Fruit fly (Drosophila melanogaster) whole organism, adult: Measurements from ENCODE around the gene Amnionless.

ENCODE experiments used
- CG11617 ChIP-seq: fragments of 200-800 bp; sonication (Bioruptor generic); optimal IDR thresholded peaks from 2 replicates; lab custom pipeline; 2017; ENCODE audit warnings: mild to moderate bottlenecking, missing biosample characterization, missing genetic modification reagents, missing genetic modification characterization
- CG12768 ChIP-seq: fragments of 200-800 bp; sonication (Bioruptor generic); optimal IDR thresholded peaks from 2 replicates; lab custom pipeline; 2017; ENCODE audit warnings: missing biosample characterization, missing genetic modification characterization, mild to moderate bottlenecking, moderate library complexity, missing genetic modification reagents
- CG14711 ChIP-seq: fragments of 200-800 bp; sonication (Bioruptor generic); optimal IDR thresholded peaks from 2 replicates; lab custom pipeline; 2018; ENCODE audit warnings: missing biosample characterization, mild to moderate bottlenecking, missing genetic modification characterization, moderate library complexity
- CG1620 ChIP-seq: fragments of 200-800 bp; sonication (Bioruptor generic); optimal IDR thresholded peaks from 2 replicates; lab custom pipeline; 2016; ENCODE audit warnings: missing biosample characterization, missing genetic modification characterization
- CG33017 ChIP-seq: fragments of 200-800 bp; sonication (Bioruptor generic); optimal IDR thresholded peaks from 2 replicates; lab custom pipeline; 2018; ENCODE audit warnings: missing biosample characterization, mild to moderate bottlenecking, missing genetic modification characterization, moderate library complexity
- CG5204 ChIP-seq: fragments of 200-800 bp; sonication (Bioruptor generic); optimal IDR thresholded peaks from 2 replicates; lab custom pipeline; 2016; ENCODE audit warnings: missing biosample characterization, missing genetic modification characterization
- CG7045 ChIP-seq: fragments of 200-800 bp; sonication (Bioruptor generic); optimal IDR thresholded peaks from 2 replicates; lab custom pipeline; 2017; ENCODE audit warnings: missing biosample characterization, mild to moderate bottlenecking, missing genetic modification characterization
- CG7101 ChIP-seq: fragments of 200-800 bp; sonication (Bioruptor generic); optimal IDR thresholded peaks from 2 replicates; lab custom pipeline; 2018; ENCODE audit warnings: missing biosample characterization, mild to moderate bottlenecking, missing genetic modification characterization, moderate library complexity
- Clk ChIP-seq: fragments of 200-800 bp; sonication (Bioruptor generic); optimal IDR thresholded peaks from 2 replicates; lab custom pipeline; 2017; ENCODE audit warnings: missing biosample characterization, missing genetic modification characterization
- Crg-1 ChIP-seq: fragments of 200-800 bp; sonication (Bioruptor generic); optimal IDR thresholded peaks from 2 replicates; lab custom pipeline; 2016; ENCODE audit warnings: missing biosample characterization, missing genetic modification characterization
- Hr96 ChIP-seq: fragments of 200-800 bp; sonication (Bioruptor generic); optimal IDR thresholded peaks from 2 replicates; lab custom pipeline; 2016; ENCODE audit warnings: missing biosample characterization, missing genetic modification characterization
- Mnt ChIP-seq: fragments of 200-800 bp; sonication (Bioruptor generic); optimal IDR thresholded peaks from 2 replicates; lab custom pipeline; 2016; ENCODE audit warnings: missing biosample characterization, mild to moderate bottlenecking, missing genetic modification characterization
- bab1 ChIP-seq: fragments of 200-800 bp; sonication (Bioruptor generic); optimal IDR thresholded peaks from 3 replicates; lab custom pipeline; 2019; ENCODE audit warnings: missing biosample characterization, mild to moderate bottlenecking, missing genetic modification characterization, moderate library complexity
- cic ChIP-seq: fragments of 200-800 bp; sonication (Bioruptor generic); optimal IDR thresholded peaks from 2 replicates; lab custom pipeline; 2017; ENCODE audit warnings: missing biosample characterization, mild to moderate bottlenecking, missing genetic modification characterization, moderate library complexity
- cnc ChIP-seq, 2 experiments: fragments of >200 bp; optimal IDR thresholded peaks; 2 replicates each; lab custom pipeline; 2017
- kay ChIP-seq: fragments of 200-800 bp; sonication (Bioruptor generic); peaks from one replicate; lab custom pipeline; 2016; ENCODE audit warnings: missing biosample characterization, missing genetic modification characterization, borderline replicate concordance
- ovo ChIP-seq: fragments of 200-800 bp; sonication (Bioruptor generic); optimal IDR thresholded peaks from 2 replicates; lab custom pipeline; 2016; ENCODE audit warnings: missing biosample characterization, missing genetic modification characterization
- pad ChIP-seq: fragments of 200-800 bp; sonication (Bioruptor generic); optimal IDR thresholded peaks from 3 replicates; lab custom pipeline; 2017; ENCODE audit warnings: missing biosample characterization, missing genetic modification characterization, mild to moderate bottlenecking, moderate library complexity, missing genetic modification reagents
- tj ChIP-seq: fragments of 200-800 bp; sonication (Bioruptor generic); optimal IDR thresholded peaks from 3 replicates; lab custom pipeline; 2017; ENCODE audit warnings: missing biosample characterization, mild to moderate bottlenecking, missing genetic modification characterization, moderate library complexity
- toe ChIP-seq: fragments of 200-800 bp; sonication (Bioruptor generic); optimal IDR thresholded peaks from 2 replicates; lab custom pipeline; 2016; ENCODE audit warnings: missing biosample characterization, missing genetic modification characterization

Amnionless gene

dm6 chr2L:305198-305597, 16.3 kb upstream of the Amnionless start:
- no peak for TF ChIP-seq kay (GFP tag; lab: Kevin White, UChicago)
- peak; percentile 92 for TF ChIP-seq tj (GFP tag; lab: Kevin White, UChicago)

dm6 chr2L:303306-303962, 14.5 kb upstream of the Amnionless start:
- peak; percentile 94 for TF ChIP-seq kay (GFP tag; lab: Kevin White, UChicago)
- TF ChIP-seq tj (GFP tag; lab: Kevin White, UChicago), result peak; percentile 66
- TF ChIP-seq Mnt (GFP tag; lab: Kevin White, UChicago), result no peak
- no peak for TF ChIP-seq toe

dm6 chr2L:300877-301706, 12.1 kb upstream of the Amnionless start:
- TF ChIP-seq cic (GFP tag; lab: Kevin White, UChicago), result peak; percentile 64
- peak; percentile 55 for TF ChIP-seq pad (GFP tag; lab: Kevin White, UChicago)
- no peak for TF ChIP-seq tj (GFP tag; lab: Kevin White, UChicago)

- TF ChIP-seq bab1 (no peak), CG7101 (no peak), tj (GFP tag; lab: Kevin White, UChicago) (no peak), toe (no peak), Hr96 (GFP tag; lab: Kevin White, UChicago) (no peak), CG5204 (GFP tag; lab: Kevin White, UChicago) (no peak)
Measured at dm6 chr2L:300006-300405, 11.1 kb upstream of the Amnionless start.

- TF ChIP-seq tj (GFP tag; lab: Kevin White, UChicago), result no peak
- TF ChIP-seq cic (GFP tag; lab: Kevin White, UChicago), result no peak
- no peak for TF ChIP-seq Mnt (GFP tag; lab: Kevin White, UChicago)
- TF ChIP-seq toe, result no peak
- TF ChIP-seq Hr96 (GFP tag; lab: Kevin White, UChicago), result no peak
- no peak for TF ChIP-seq CG1620 (GFP tag; lab: Kevin White, UChicago)
- TF ChIP-seq kay (GFP tag; lab: Kevin White, UChicago), result no peak
- TF ChIP-seq CG7045 (GFP tag; lab: Kevin White, UChicago), result no peak
- TF ChIP-seq bab1, result no peak
- no peak for TF ChIP-seq CG5204 (GFP tag; lab: Kevin White, UChicago)
- TF ChIP-seq ovo (GFP tag; lab: Kevin White, UChicago), result no peak
- TF ChIP-seq cnc (optimal IDR thresholded peaks at IDR 0.05; lab: Kevin White, UChicago), result no peak
Measured at dm6 chr2L:299038-299437, 10.1 kb upstream of the Amnionless start.

dm6 chr2L:298285-298644, 9.3 kb upstream of the Amnionless start:
- TF ChIP-seq Mnt (GFP tag; lab: Kevin White, UChicago) (no peak), kay (GFP tag; lab: Kevin White, UChicago) (no peak), cic (GFP tag; lab: Kevin White, UChicago) (peak; percentile 32), tj (GFP tag; lab: Kevin White, UChicago) (peak; percentile 16)

- TF ChIP-seq toe (peak; percentile 96), cic (GFP tag; lab: Kevin White, UChicago) (peak; percentile 63), CG1620 (GFP tag; lab: Kevin White, UChicago) (peak; percentile 99), pad (GFP tag; lab: Kevin White, UChicago) (peak; percentile 90), ovo (GFP tag; lab: Kevin White, UChicago) (peak; percentile 96), Mnt (GFP tag; lab: Kevin White, UChicago) (peak; percentile 96), tj (GFP tag; lab: Kevin White, UChicago) (peak; percentile 62), kay (GFP tag; lab: Kevin White, UChicago) (no peak), CG14711 (peak; percentile 94), CG7045 (GFP tag; lab: Kevin White, UChicago) (peak; percentile 96), CG5204 (GFP tag; lab: Kevin White, UChicago) (no peak), CG12768 (GFP tag; lab: Kevin White, UChicago) (peak; percentile 97), cnc (optimal IDR thresholded peaks at IDR 0.05; lab: Kevin White, UChicago) (no peak), Clk (GFP tag; lab: Kevin White, UChicago) (peak; percentile 94), Crg-1 (GFP tag; lab: Kevin White, UChicago) (peak; percentile 99), bab1 (peak; percentile 86), CG33017 (tag; lab: Kevin White, UChicago) (peak; percentile 93), CG11617 (peak; percentile 96), Hr96 (GFP tag; lab: Kevin White, UChicago) (peak; percentile 97), CG7101 (peak; percentile 94)
Measured at dm6 chr2L:297480-298284, 8.7 kb upstream of the Amnionless start, which contains the start of gene Pi3K21B. Gene Pi3K21B, plus strand, starts transcription at chr2L:297880.
